Fruit fly (Drosophila melanogaster) whole organism, embryonic: ENCODE results near the gene CG13239.

Experiments used
- Adf1 ChIP-seq: fragments of 200-800 bp; sonication (Bioruptor generic); IDR thresholded peaks from 2 replicates; pipeline ENCODE4 v1.3.6; 2022; ENCODE audit warnings: missing biosample characterization, missing genetic modification characterization
- Bgb ChIP-seq: fragments of 200-800 bp; sonication (Bioruptor generic); IDR thresholded peaks from 2 replicates; pipeline ENCODE4 v1.3.6; 2022; ENCODE audit warnings: missing biosample characterization, missing genetic modification characterization; ENCODE audit not compliant: partially characterized antibody
- Blimp-1 ChIP-seq: fragments of 200-800 bp; sonication (Bioruptor generic); optimal IDR thresholded peaks from 3 replicates; lab custom pipeline; 2018; ENCODE audit warnings: missing biosample characterization, missing genetic modification characterization, mild to moderate bottlenecking, moderate library complexity, missing genetic modification reagents
- CG10274 ChIP-seq: fragments of 200-800 bp; sonication (Bioruptor generic); optimal IDR thresholded peaks from 3 replicates; lab custom pipeline; 2017; ENCODE audit warnings: missing biosample characterization, mild to moderate bottlenecking, missing genetic modification characterization
- CG11560 ChIP-seq: fragments of 200-800 bp; sonication (Bioruptor generic); IDR thresholded peaks from 3 replicates; pipeline ENCODE4 v1.3.6; 2022; ENCODE audit warnings: missing biosample characterization, missing genetic modification characterization
- CG12299 ChIP-seq: fragments of 200-800 bp; sonication (Bioruptor generic); optimal IDR thresholded peaks from 2 replicates; lab custom pipeline; 2018; ENCODE audit warnings: missing biosample characterization, mild to moderate bottlenecking, missing genetic modification characterization
- CG12942 ChIP-seq: fragments of 200-800 bp; sonication (Bioruptor generic); optimal IDR thresholded peaks from 3 replicates; lab custom pipeline; 2016; ENCODE audit warnings: missing biosample characterization, missing genetic modification characterization
- CG1602 ChIP-seq: fragments of 200-800 bp; sonication (Bioruptor generic); optimal IDR thresholded peaks from 3 replicates; lab custom pipeline; 2016; ENCODE audit warnings: missing biosample characterization, missing genetic modification characterization
- CG16815 ChIP-seq: fragments of 200-800 bp; sonication (Bioruptor generic); optimal IDR thresholded peaks from 3 replicates; lab custom pipeline; 2017; ENCODE audit warnings: missing biosample characterization, mild to moderate bottlenecking, missing genetic modification characterization
- CG17359 ChIP-seq: fragments of 200-800 bp; sonication (Bioruptor generic); optimal IDR thresholded peaks from 3 replicates; lab custom pipeline; 2018; ENCODE audit warnings: missing biosample characterization, mild to moderate bottlenecking, missing genetic modification characterization, moderate library complexity
- CG2712 ChIP-seq: fragments of 200-800 bp; optimal IDR thresholded peaks from 3 replicates; lab custom pipeline; 2019; ENCODE audit warnings: missing biosample characterization, mild to moderate bottlenecking, missing genetic modification characterization, moderate library complexity
- CG32532 ChIP-seq: fragments of 200-800 bp; sonication (Bioruptor generic); IDR thresholded peaks from 2 replicates; pipeline ENCODE4 v1.3.6; 2022; ENCODE audit warnings: missing biosample characterization, missing genetic modification characterization
- CG32767 ChIP-seq: fragments of 200-800 bp; sonication (Bioruptor generic); IDR thresholded peaks from 2 replicates; pipeline ENCODE4 v1.3.6; 2022; ENCODE audit warnings: missing biosample characterization, missing genetic modification characterization
- CG3847 ChIP-seq: fragments of 200-800 bp; sonication (Bioruptor generic); IDR thresholded peaks from 2 replicates; pipeline ENCODE4 v1.3.6; 2022; ENCODE audit warnings: missing biosample characterization, missing genetic modification characterization
- CG7745 ChIP-seq: fragments of 200-800 bp; sonication (Bioruptor generic); optimal IDR thresholded peaks from 2 replicates; lab custom pipeline; 2018; ENCODE audit warnings: missing biosample characterization, mild to moderate bottlenecking, missing genetic modification characterization, moderate library complexity
- CG8089 ChIP-seq: fragments of 200-800 bp; sonication (Bioruptor generic); optimal IDR thresholded peaks from 3 replicates; lab custom pipeline; 2016; ENCODE audit warnings: missing biosample characterization, missing genetic modification characterization
- CG8765 ChIP-seq: fragments of 200-800 bp; sonication (Bioruptor generic); IDR thresholded peaks from 2 replicates; pipeline ENCODE4 v1.3.6; 2022; ENCODE audit warnings: missing biosample characterization, missing genetic modification characterization
- CG9797 ChIP-seq: fragments of 200-800 bp; sonication (Bioruptor generic); optimal IDR thresholded peaks from 3 replicates; lab custom pipeline; 2018; ENCODE audit warnings: missing biosample characterization, mild to moderate bottlenecking, missing genetic modification characterization
- CTCF ChIP-seq: fragments of 200-800 bp; sonication (Bioruptor generic); optimal IDR thresholded peaks from 2 replicates; lab custom pipeline; 2017; ENCODE audit warnings: missing biosample characterization, mild to moderate bottlenecking, missing genetic modification characterization, moderate library complexity
- CrebB ChIP-seq: fragments of 200-800 bp; sonication (Bioruptor generic); optimal IDR thresholded peaks from 3 replicates; lab custom pipeline; 2018; ENCODE audit warnings: missing biosample characterization, mild to moderate bottlenecking, missing genetic modification characterization
- Deaf1 ChIP-seq: fragments of 200-800 bp; optimal IDR thresholded peaks from 3 replicates; lab custom pipeline; 2019; ENCODE audit warnings: missing biosample characterization, mild to moderate bottlenecking, missing genetic modification characterization, moderate library complexity
- Dek ChIP-seq: fragments of 200-800 bp; sonication (Bioruptor generic); optimal IDR thresholded peaks from 3 replicates; lab custom pipeline; 2019; ENCODE audit warnings: missing biosample characterization, mild to moderate bottlenecking, missing genetic modification characterization, moderate library complexity
- ERR ChIP-seq: fragments of 200-800 bp; sonication (Bioruptor generic); optimal IDR thresholded peaks from 2 replicates; lab custom pipeline; 2016; ENCODE audit warnings: missing biosample characterization, missing genetic modification characterization
- Eip74EF ChIP-seq, 2 experiments: fragments of 200-800 bp in 1 of 2; fragments of >200 bp in 1 of 2; sonication (Bioruptor generic) in 1 of 2; optimal IDR thresholded peaks; 2 replicates each; lab custom pipeline; 2017 to 2019; ENCODE audit warnings: missing biosample characterization in 2 of 2, missing genetic modification characterization in 2 of 2, mild to moderate bottlenecking in 1 of 2, moderate library complexity in 1 of 2
- Elba2 ChIP-seq: fragments of 200-800 bp; sonication (Bioruptor generic); optimal IDR thresholded peaks from 3 replicates; lab custom pipeline; 2016; ENCODE audit warnings: missing biosample characterization, missing genetic modification characterization
- Fer3 ChIP-seq: fragments of 200-800 bp; sonication (Bioruptor generic); optimal IDR thresholded peaks from 2 replicates; lab custom pipeline; 2018; ENCODE audit warnings: missing biosample characterization, mild to moderate bottlenecking, missing genetic modification characterization, moderate library complexity
- HmgZ ChIP-seq: fragments of 200-800 bp; sonication (Bioruptor generic); optimal IDR thresholded peaks from 2 replicates; lab custom pipeline; 2018; ENCODE audit warnings: missing biosample characterization, mild to moderate bottlenecking, missing genetic modification characterization
- Hr39 ChIP-seq: fragments of >200 bp; optimal IDR thresholded peaks from 2 replicates; lab custom pipeline; 2017
- Jarid2 ChIP-seq: fragments of 200-800 bp; sonication (Bioruptor generic); optimal IDR thresholded peaks from 3 replicates; lab custom pipeline; 2017; ENCODE audit warnings: mild to moderate bottlenecking, missing biosample characterization, missing genetic modification reagents, missing genetic modification characterization
- NFAT ChIP-seq: fragments of 200-800 bp; sonication (Bioruptor generic); IDR thresholded peaks from 2 replicates; pipeline ENCODE4 v1.3.6; 2022; ENCODE audit warnings: missing biosample characterization, missing genetic modification characterization
- Sox102F ChIP-seq: fragments of 200-800 bp; sonication (Bioruptor generic); optimal IDR thresholded peaks from 2 replicates; lab custom pipeline; 2018; ENCODE audit warnings: missing biosample characterization, mild to moderate bottlenecking, missing genetic modification characterization, moderate library complexity
- amos ChIP-seq: fragments of 200-800 bp; sonication (Bioruptor generic); IDR thresholded peaks from 2 replicates; pipeline ENCODE4 v1.3.6; 2022; ENCODE audit warnings: missing biosample characterization, missing genetic modification characterization; ENCODE audit not compliant: partially characterized antibody
- ap ChIP-seq: fragments of 200-800 bp; sonication (Bioruptor generic); IDR thresholded peaks from 2 replicates; pipeline ENCODE4 v1.3.6; 2022; ENCODE audit warnings: missing biosample characterization, missing genetic modification characterization
- bcd ChIP-seq: fragments of 200-800 bp; sonication (Bioruptor generic); optimal IDR thresholded peaks from 2 replicates; lab custom pipeline; 2017; ENCODE audit warnings: missing biosample characterization, mild to moderate bottlenecking, missing genetic modification characterization
- bowl ChIP-seq: fragments of 200-800 bp; sonication (Bioruptor generic); IDR thresholded peaks from 2 replicates; pipeline ENCODE4 v1.3.6; 2022; ENCODE audit warnings: missing biosample characterization, missing genetic modification characterization
- btn ChIP-seq: fragments of 200-800 bp; sonication (Bioruptor generic); optimal IDR thresholded peaks from 2 replicates; lab custom pipeline; 2016; ENCODE audit warnings: missing biosample characterization, missing genetic modification characterization
- cwo ChIP-seq: fragments of 200-800 bp; sonication (Bioruptor generic); optimal IDR thresholded peaks from 3 replicates; lab custom pipeline; 2017; ENCODE audit warnings: missing biosample characterization, missing genetic modification characterization, mild to moderate bottlenecking, moderate library complexity, missing genetic modification reagents
- dati ChIP-seq: fragments of 200-800 bp; sonication (Bioruptor generic); IDR thresholded peaks from 2 replicates; pipeline ENCODE4 v1.3.6; 2022; ENCODE audit warnings: missing biosample characterization, missing genetic modification characterization
- disco-r ChIP-seq: fragments of 200-800 bp; sonication (Bioruptor generic); optimal IDR thresholded peaks from 2 replicates; lab custom pipeline; 2016; ENCODE audit warnings: missing biosample characterization, missing genetic modification characterization
- dysf ChIP-seq: fragments of 200-800 bp; sonication (Bioruptor generic); IDR thresholded peaks from 3 replicates; pipeline ENCODE4 v1.3.6; 2022; ENCODE audit warnings: missing biosample characterization, missing genetic modification characterization
- fd96Cb ChIP-seq: fragments of 200-800 bp; sonication (Bioruptor generic); optimal IDR thresholded peaks from 2 replicates; lab custom pipeline; 2018; ENCODE audit warnings: missing biosample characterization, mild to moderate bottlenecking, missing genetic modification characterization, moderate library complexity
- gce ChIP-seq: fragments of 200-800 bp; sonication (Bioruptor generic); IDR thresholded peaks from 3 replicates; pipeline ENCODE4 v1.3.6; 2022; ENCODE audit warnings: missing biosample characterization, missing genetic modification characterization
- ham ChIP-seq: fragments of 200-800 bp; sonication (Bioruptor generic); IDR thresholded peaks from 2 replicates; pipeline ENCODE4 v1.3.6; 2022; ENCODE audit warnings: missing biosample characterization, missing genetic modification characterization
- luna ChIP-seq: fragments of 200-800 bp; sonication (Bioruptor generic); optimal IDR thresholded peaks from 2 replicates; lab custom pipeline; 2016; ENCODE audit warnings: missing biosample characterization, missing genetic modification characterization
- mam ChIP-seq: fragments of 200-800 bp; sonication (Bioruptor generic); optimal IDR thresholded peaks from 3 replicates; lab custom pipeline; 2016; ENCODE audit warnings: missing biosample characterization, missing genetic modification characterization
- nerfin-1 ChIP-seq: fragments of 200-800 bp; sonication (Bioruptor generic); optimal IDR thresholded peaks from 3 replicates; lab custom pipeline; 2019; ENCODE audit warnings: missing biosample characterization, mild to moderate bottlenecking, missing genetic modification characterization, moderate library complexity
- pita ChIP-seq: fragments of 200-800 bp; sonication (Bioruptor generic); optimal IDR thresholded peaks from 2 replicates; lab custom pipeline; 2017; ENCODE audit warnings: missing biosample characterization, mild to moderate bottlenecking, missing genetic modification characterization
- pros ChIP-seq: fragments of 200-800 bp; sonication (Bioruptor generic); optimal IDR thresholded peaks from 3 replicates; lab custom pipeline; 2019; ENCODE audit warnings: missing biosample characterization, mild to moderate bottlenecking, missing genetic modification characterization, moderate library complexity
- run ChIP-seq: fragments of 200-800 bp; sonication (Bioruptor generic); optimal IDR thresholded peaks from 3 replicates; lab custom pipeline; 2018; ENCODE audit warnings: missing biosample characterization, mild to moderate bottlenecking, missing genetic modification characterization
- tap ChIP-seq: fragments of 200-800 bp; optimal IDR thresholded peaks from 3 replicates; lab custom pipeline; 2019; ENCODE audit warnings: missing biosample characterization, mild to moderate bottlenecking, missing genetic modification characterization, moderate library complexity

The CG13239 gene

DNA sequence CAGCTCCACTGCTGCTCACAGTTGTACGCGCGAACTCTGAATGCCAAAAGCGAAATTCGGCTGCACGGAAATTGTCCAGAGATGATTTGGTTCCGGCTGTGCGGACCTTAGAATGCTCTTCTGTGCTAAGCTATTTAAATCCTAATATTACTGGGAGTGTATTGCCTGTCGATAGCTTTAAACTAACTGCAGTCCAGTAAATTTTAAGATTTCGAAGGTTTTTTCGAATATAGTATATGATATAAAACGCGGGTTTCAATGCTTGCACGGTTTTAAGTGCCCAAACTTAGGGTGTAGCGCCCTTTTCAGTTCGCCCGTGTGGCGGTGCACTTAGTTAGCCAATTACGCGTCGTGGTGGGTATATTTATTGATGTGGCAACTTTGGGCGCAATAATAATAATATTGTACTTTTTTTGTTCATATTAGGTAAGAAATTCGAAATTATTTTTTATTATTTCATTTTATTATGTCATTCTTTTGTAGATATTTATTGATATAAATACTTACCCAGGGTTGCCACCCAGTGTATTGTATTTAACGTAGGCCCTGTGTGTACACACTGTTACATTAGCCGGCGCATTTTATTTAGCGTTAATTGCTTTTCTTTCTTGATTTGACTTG lies 18.2 kb downstream of the CG13239 start, which contains the start of the genes Chro and Ssl1 (continued):
- TF ChIP-seq Deaf1 (tag; lab: Kevin White, UChicago) = peak; percentile 92
- peak; percentile 99 for TF ChIP-seq NFAT
- TF ChIP-seq CG17359 (tag; lab: Kevin White, UChicago) = peak; percentile 100
- peak; percentile 100 for TF ChIP-seq mam (GFP tag; lab: Kevin White, UChicago)
- TF ChIP-seq pita (GFP tag; lab: Kevin White, UChicago) = no peak
- TF ChIP-seq Dek (tag; lab: Kevin White, UChicago) = peak; percentile 100
- peak; percentile 100 for TF ChIP-seq CG3847 (GFP tag; lab: Robert Waterston, UW)
- peak; percentile 99 for TF ChIP-seq ham (GFP tag; lab: Robert Waterston, UW)
- peak; percentile 100 for TF ChIP-seq disco-r (GFP tag; lab: Kevin White, UChicago)
- TF ChIP-seq Elba2 = peak; percentile 99
- TF ChIP-seq CG2712 (tag; lab: Kevin White, UChicago) = peak; percentile 100
- peak; percentile 100 for TF ChIP-seq dysf (GFP tag; lab: Robert Waterston, UW)
- TF ChIP-seq Adf1 = peak; percentile 94
- peak; percentile 100 for TF ChIP-seq CG1602 (GFP tag; lab: Kevin White, UChicago)
- peak; percentile 100 for TF ChIP-seq CG16815 (GFP tag; lab: Kevin White, UChicago)
- peak; percentile 99 for TF ChIP-seq nerfin-1 (tag; lab: Kevin White, UChicago)
- TF ChIP-seq luna = peak; percentile 99
- peak; percentile 100 for TF ChIP-seq Fer3 (tag; lab: Kevin White, UChicago)
- TF ChIP-seq Blimp-1 (GFP tag; lab: Kevin White, UChicago) = peak; percentile 99
- TF ChIP-seq run (tag; lab: Kevin White, UChicago) = peak; percentile 100
- TF ChIP-seq CG9797 (GFP tag; lab: Kevin White, UChicago) = peak; percentile 91
- TF ChIP-seq CTCF (GFP tag; lab: Kevin White, UChicago) = peak; percentile 80
- peak; percentile 100 for TF ChIP-seq fd96Cb (tag; lab: Kevin White, UChicago)
- TF ChIP-seq bcd = peak; percentile 100
- peak; percentile 100 for TF ChIP-seq btn (GFP tag; lab: Kevin White, UChicago)
- peak in 1 of 2 experiments; percentile 100 for TF ChIP-seq Eip74EF (GFP tag; optimal IDR thresholded peaks at IDR 0.05; lab: Kevin White, UChicago)
- peak; percentile 100 for TF ChIP-seq tap (tag; lab: Kevin White, UChicago)
- TF ChIP-seq Hr39 (lab: Kevin White, UChicago) = no peak
- peak; percentile 100 for TF ChIP-seq CG32767
- TF ChIP-seq ap (GFP tag; lab: Robert Waterston, UW) = peak; percentile 100
- 0 out of 2 replicates have a peak, but pooled peaks have one; percentile 18 for TF ChIP-seq amos (GFP tag; lab: Robert Waterston, UW)
- TF ChIP-seq CrebB = peak; percentile 100
- peak; percentile 99 for TF ChIP-seq bowl (GFP tag; lab: Robert Waterston, UW)
- TF ChIP-seq ERR (GFP tag; lab: Kevin White, UChicago) = peak; percentile 99
- TF ChIP-seq Bgb (GFP tag; lab: Robert Waterston, UW) = no peak
- peak; percentile 100 for TF ChIP-seq CG8089
- TF ChIP-seq cwo (GFP tag; lab: Kevin White, UChicago) = peak; percentile 99
- TF ChIP-seq Sox102F = peak; percentile 100
- TF ChIP-seq CG11560 (tag; lab: Robert Waterston, UW) = peak; percentile 96
- peak; percentile 100 for TF ChIP-seq CG8765 (GFP tag; lab: Robert Waterston, UW)
- TF ChIP-seq HmgZ (tag; lab: Kevin White, UChicago) = peak; percentile 100
- TF ChIP-seq CG32532 (GFP tag; lab: Robert Waterston, UW) = peak; percentile 100
- peak; percentile 98 for TF ChIP-seq Jarid2
- peak; percentile 100 for TF ChIP-seq CG12942 (GFP tag; lab: Kevin White, UChicago)
- TF ChIP-seq CG12299 (tag; lab: Kevin White, UChicago) = peak; percentile 99
- peak; percentile 99 for TF ChIP-seq dati (GFP tag; lab: Robert Waterston, UW)
- peak; percentile 100 for TF ChIP-seq CG10274 (GFP tag; lab: Kevin White, UChicago)
- TF ChIP-seq pros (GFP tag; lab: Kevin White, UChicago) = peak; percentile 76
- peak; percentile 97 for TF ChIP-seq CG7745 (tag; lab: Kevin White, UChicago)
- peak; percentile 99 for TF ChIP-seq gce (GFP tag; lab: Robert Waterston, UW)
